Worm (Caenorhabditis elegans): Measurements from ENCODE around the gene C18D4.3.

ce11 chrV:17531410-17531809, 1.2 kb downstream of the C18D4.3 start, which contains the start of gene C18D4.4:
- no peak for TF ChIP-seq fos-1 (tag; optimal IDR thresholded peaks at IDR 0.05)
- no peak for TF ChIP-seq nhr-77 (tag; optimal IDR thresholded peaks at IDR 0.05)
- no peak for TF ChIP-seq nhr-11 (tag; optimal IDR thresholded peaks at IDR 0.05)
- TF ChIP-seq nhr-6 (tag; optimal IDR thresholded peaks at IDR 0.05) = no peak
- TF ChIP-seq R02D3.7 (tag; optimal IDR thresholded peaks at IDR 0.05) = no peak
- TF ChIP-seq nhr-237 (tag; optimal IDR thresholded peaks at IDR 0.05) = no peak
- no peak for TF ChIP-seq alr-1 (tag; optimal IDR thresholded peaks at IDR 0.05)
- TF ChIP-seq mdl-1 (tag; optimal IDR thresholded peaks at IDR 0.05) = no peak
